Worm (Caenorhabditis elegans): ENCODE data around the gene T25B9.11.

- no peak for TF ChIP-seq unc-62 (GFP tag; optimal IDR thresholded peaks at IDR 0.05)
- no peak for TF ChIP-seq nhr-237 (tag; optimal IDR thresholded peaks at IDR 0.05)
These were observed 36.6 kb upstream of the T25B9.11 start, which contains the start of gene ZC168.2 for ce11 chrIV:10727734-10728133.

All from whole organism, L2 larva.